Fruit fly (Drosophila melanogaster) whole organism, embryonic: ENCODE measurements around the gene CG43999.

Experiments used
- Atf-2 ChIP-seq: fragments of 200-800 bp; sonication (Bioruptor generic); optimal IDR thresholded peaks from 2 replicates; lab custom pipeline; 2016; ENCODE audit warnings: missing biosample characterization, missing genetic modification characterization
- Bdp1 ChIP-seq: fragments of 200-800 bp; sonication (Bioruptor generic); optimal IDR thresholded peaks from 3 replicates; lab custom pipeline; 2016; ENCODE audit warnings: missing biosample characterization, missing genetic modification characterization
- CG10267 ChIP-seq: fragments of 200-800 bp; sonication (Bioruptor generic); optimal IDR thresholded peaks from 2 replicates; lab custom pipeline; 2018; ENCODE audit warnings: missing biosample characterization, mild to moderate bottlenecking, missing genetic modification characterization, moderate library complexity
- CG10462 ChIP-seq: fragments of 200-800 bp; sonication (Bioruptor generic); optimal IDR thresholded peaks from 2 replicates; lab custom pipeline; 2016; ENCODE audit warnings: missing biosample characterization, missing genetic modification characterization
- CG1529 ChIP-seq: fragments of 200-800 bp; sonication (Bioruptor generic); optimal IDR thresholded peaks from 3 replicates; lab custom pipeline; 2018; ENCODE audit warnings: missing biosample characterization, missing genetic modification characterization
- CG15514 ChIP-seq: fragments of 200-800 bp; sonication (Bioruptor generic); optimal IDR thresholded peaks from 3 replicates; lab custom pipeline; 2017; ENCODE audit warnings: missing biosample characterization, missing genetic modification characterization, mild to moderate bottlenecking, moderate library complexity, missing genetic modification reagents
- CG1603 ChIP-seq: fragments of 200-800 bp; sonication (Bioruptor generic); optimal IDR thresholded peaks from 2 replicates; lab custom pipeline; 2019; ENCODE audit warnings: missing biosample characterization, mild to moderate bottlenecking, missing genetic modification characterization, moderate library complexity
- CG18476 ChIP-seq: fragments of 200-800 bp; sonication (Bioruptor generic); optimal IDR thresholded peaks from 2 replicates; lab custom pipeline; 2016; ENCODE audit warnings: missing biosample characterization, mild to moderate bottlenecking, missing genetic modification characterization
- CG31388 ChIP-seq: fragments of 200-800 bp; sonication (Bioruptor generic); optimal IDR thresholded peaks from 2 replicates; lab custom pipeline; 2016; ENCODE audit warnings: missing biosample characterization, missing genetic modification characterization
- CG31441 ChIP-seq: fragments of 200-800 bp; sonication (Bioruptor generic); IDR thresholded peaks from 2 replicates; pipeline ENCODE4 v1.3.6; 2022; ENCODE audit warnings: missing biosample characterization, missing genetic modification characterization
- CG3407 ChIP-seq: fragments of 200-800 bp; sonication (Bioruptor generic); optimal IDR thresholded peaks from 2 replicates; lab custom pipeline; 2018; ENCODE audit warnings: missing biosample characterization, mild to moderate bottlenecking, missing genetic modification characterization
- CG4360 ChIP-seq: fragments of 200-800 bp; sonication (Bioruptor generic); IDR thresholded peaks from 2 replicates; pipeline ENCODE4 v1.3.6; 2022; ENCODE audit warnings: missing biosample characterization, missing genetic modification characterization
- CG4617 ChIP-seq: fragments of 200-800 bp; sonication (Bioruptor generic); optimal IDR thresholded peaks from 3 replicates; lab custom pipeline; 2016; ENCODE audit warnings: missing biosample characterization, missing genetic modification characterization, borderline replicate concordance
- CG5953 ChIP-seq: fragments of 200-800 bp; sonication (Bioruptor generic); IDR thresholded peaks from 2 replicates; pipeline ENCODE4 v1.3.6; 2022; ENCODE audit warnings: missing biosample characterization, missing genetic modification characterization
- CG6854 ChIP-seq: fragments of 200-800 bp; sonication (Bioruptor generic); optimal IDR thresholded peaks from 3 replicates; lab custom pipeline; 2017; ENCODE audit warnings: missing biosample characterization, mild to moderate bottlenecking, missing genetic modification characterization
- CG8281 ChIP-seq: fragments of 200-800 bp; sonication (Bioruptor generic); optimal IDR thresholded peaks from 2 replicates; lab custom pipeline; 2018; ENCODE audit warnings: missing biosample characterization, mild to moderate bottlenecking, missing genetic modification characterization, moderate library complexity
- CG8944 ChIP-seq: fragments of 200-800 bp; sonication (Bioruptor generic); optimal IDR thresholded peaks from 3 replicates; lab custom pipeline; 2016; ENCODE audit warnings: missing biosample characterization, missing genetic modification characterization
- CoRest ChIP-seq: fragments of 200-800 bp; sonication (Bioruptor generic); optimal IDR thresholded peaks from 3 replicates; lab custom pipeline; 2018; ENCODE audit warnings: missing biosample characterization, mild to moderate bottlenecking, missing genetic modification characterization, moderate library complexity
- Dip3 ChIP-seq: fragments of 200-800 bp; sonication (Bioruptor generic); optimal IDR thresholded peaks from 3 replicates; lab custom pipeline; 2016; ENCODE audit warnings: missing biosample characterization, missing genetic modification characterization
- Dll ChIP-seq: fragments of 200-800 bp; sonication (Bioruptor generic); IDR thresholded peaks from 4 replicates; pipeline ENCODE4 v1.3.6; 2022; ENCODE audit warnings: missing biosample characterization, missing genetic modification characterization; ENCODE audit not compliant: partially characterized antibody
- E2f1 ChIP-seq: fragments of 200-800 bp; sonication (Bioruptor generic); IDR thresholded peaks from 2 replicates; pipeline ENCODE4 v1.3.6; 2022; ENCODE audit warnings: missing biosample characterization, missing genetic modification characterization
- Ets65A ChIP-seq: fragments of 200-800 bp; sonication (Bioruptor generic); peaks from one replicate; lab custom pipeline; 2016; ENCODE audit warnings: missing biosample characterization, missing genetic modification characterization
- Fer2 ChIP-seq: fragments of 200-800 bp; sonication (Bioruptor generic); optimal IDR thresholded peaks from 2 replicates; lab custom pipeline; 2018; ENCODE audit warnings: missing biosample characterization, mild to moderate bottlenecking, missing genetic modification characterization, moderate library complexity
- Hand ChIP-seq: fragments of 200-800 bp; sonication (Bioruptor generic); optimal IDR thresholded peaks from 2 replicates; lab custom pipeline; 2017; ENCODE audit warnings: mild to moderate bottlenecking, missing biosample characterization, missing genetic modification reagents, missing genetic modification characterization
- HmgZ ChIP-seq: fragments of 200-800 bp; sonication (Bioruptor generic); optimal IDR thresholded peaks from 2 replicates; lab custom pipeline; 2018; ENCODE audit warnings: missing biosample characterization, mild to moderate bottlenecking, missing genetic modification characterization
- Hr3 ChIP-seq: fragments of 200-800 bp; sonication (Bioruptor generic); optimal IDR thresholded peaks from 3 replicates; lab custom pipeline; 2016; ENCODE audit warnings: missing biosample characterization, missing genetic modification characterization
- Lpt ChIP-seq: fragments of >200 bp; optimal IDR thresholded peaks from 2 replicates; lab custom pipeline; 2018; ENCODE audit warnings: missing biosample characterization, missing genetic modification characterization
- Mad ChIP-seq: fragments of 200-800 bp; sonication (Bioruptor generic); optimal IDR thresholded peaks from 2 replicates; lab custom pipeline; 2016; ENCODE audit warnings: missing biosample characterization, missing genetic modification characterization
- Med ChIP-seq: fragments of 200-800 bp; sonication (Bioruptor generic); peaks from one replicate; lab custom pipeline; 2016; ENCODE audit warnings: missing biosample characterization, missing genetic modification characterization, mild to moderate bottlenecking, inconsistent platforms, moderate library complexity
- NC2β ChIP-seq: fragments of 200-800 bp; sonication (Bioruptor generic); optimal IDR thresholded peaks from 2 replicates; lab custom pipeline; 2016; ENCODE audit warnings: missing biosample characterization, missing genetic modification characterization
- Oaz ChIP-seq: fragments of 200-800 bp; sonication (Bioruptor generic); IDR thresholded peaks from 2 replicates; pipeline ENCODE4 v1.3.6; 2022; ENCODE audit warnings: missing biosample characterization, missing genetic modification characterization
- Oli ChIP-seq: fragments of 200-800 bp; sonication (Bioruptor generic); optimal IDR thresholded peaks from 2 replicates; lab custom pipeline; 2018; ENCODE audit warnings: missing biosample characterization, mild to moderate bottlenecking, missing genetic modification characterization, moderate library complexity
- Pdp1 ChIP-seq, 2 experiments: fragments of 200-800 bp; sonication (Bioruptor generic); optimal IDR thresholded peaks; 3 replicates each; lab custom pipeline; 2016; ENCODE audit warnings: missing biosample characterization in 2 of 2, missing genetic modification characterization in 2 of 2, mild to moderate bottlenecking in 1 of 2, moderate library complexity in 1 of 2
- Ravus ChIP-seq: fragments of 200-800 bp; sonication (Bioruptor generic); IDR thresholded peaks from 2 replicates; pipeline ENCODE4 v1.3.6; 2022; ENCODE audit warnings: missing biosample characterization, missing genetic modification characterization
- Usf ChIP-seq: fragments of 200-800 bp; sonication (Bioruptor generic); optimal IDR thresholded peaks from 2 replicates; lab custom pipeline; 2017; ENCODE audit warnings: missing genotype, missing biosample characterization, missing genetic modification characterization
- bowl ChIP-seq: fragments of 200-800 bp; sonication (Bioruptor generic); IDR thresholded peaks from 2 replicates; pipeline ENCODE4 v1.3.6; 2022; ENCODE audit warnings: missing biosample characterization, missing genetic modification characterization
- dimm ChIP-seq: fragments of 200-800 bp; sonication (Bioruptor generic); IDR thresholded peaks from 2 replicates; pipeline ENCODE4 v1.3.6; 2022; ENCODE audit warnings: missing biosample characterization, missing genetic modification characterization
- dmrt11E ChIP-seq: fragments of 200-800 bp; sonication (Bioruptor generic); optimal IDR thresholded peaks from 3 replicates; lab custom pipeline; 2018; ENCODE audit warnings: missing biosample characterization, mild to moderate bottlenecking, missing genetic modification characterization, moderate library complexity
- ems ChIP-seq: fragments of 200-800 bp; sonication (Bioruptor generic); optimal IDR thresholded peaks from 3 replicates; lab custom pipeline; 2016; ENCODE audit warnings: missing biosample characterization, missing genetic modification characterization
- eve ChIP-seq, 2 experiments: fragments of >200 bp; optimal IDR thresholded peaks; 2 replicates each; lab custom pipeline; 2017; ENCODE audit warnings: missing biosample characterization in 2 of 2, missing genetic modification characterization in 2 of 2
- gcm2 ChIP-seq: fragments of 200-800 bp; sonication (Bioruptor generic); optimal IDR thresholded peaks from 2 replicates; lab custom pipeline; 2016; ENCODE audit warnings: missing biosample characterization, missing genetic modification characterization
- grn ChIP-seq: fragments of 200-800 bp; sonication (Bioruptor generic); optimal IDR thresholded peaks from 3 replicates; lab custom pipeline; 2017; ENCODE audit warnings: missing biosample characterization, missing genetic modification characterization
- nmo ChIP-seq: fragments of 200-800 bp; sonication (Bioruptor generic); optimal IDR thresholded peaks from 2 replicates; lab custom pipeline; 2018; ENCODE audit warnings: missing biosample characterization, mild to moderate bottlenecking, missing genetic modification characterization, moderate library complexity
- pnt ChIP-seq: fragments of 200-800 bp; sonication (Bioruptor generic); optimal IDR thresholded peaks from 3 replicates; lab custom pipeline; 2016; ENCODE audit warnings: missing biosample characterization, missing genetic modification characterization
- prd ChIP-seq, 3 experiments: fragments of >200 bp in 2 of 3; fragments of 200-800 bp in 1 of 3; sonication (Bioruptor generic) in 1 of 3; optimal IDR thresholded peaks in 2 of 3; IDR thresholded peaks in 1 of 3; 2 replicates in 2 of 3; 3 replicates in 1 of 3; pipeline versions ENCODE4 v1.3.6 to Lab custom; 2017 to 2022; ENCODE audit warnings: missing biosample characterization in 1 of 3, missing genetic modification characterization in 1 of 3
- schlank ChIP-seq: fragments of 200-800 bp; sonication (Bioruptor generic); optimal IDR thresholded peaks from 2 replicates; lab custom pipeline; 2018; ENCODE audit warnings: missing biosample characterization, mild to moderate bottlenecking, missing genetic modification characterization
- slou ChIP-seq: fragments of 200-800 bp; sonication (Bioruptor generic); optimal IDR thresholded peaks from 3 replicates; lab custom pipeline; 2016; ENCODE audit warnings: missing biosample characterization, missing genetic modification characterization
- stc ChIP-seq: fragments of 200-800 bp; sonication (Bioruptor generic); IDR thresholded peaks from 2 replicates; pipeline ENCODE4 v1.3.6; 2022; ENCODE audit warnings: missing biosample characterization, missing genetic modification characterization
- usp ChIP-seq: fragments of >200 bp; optimal IDR thresholded peaks from 2 replicates; lab custom pipeline; 2017; ENCODE audit warnings: missing biosample characterization, missing genetic modification characterization

CG43999 gene

dm6 chr3R:23943843-23944356 lies 15.1 kb upstream of the CG43999 start:
- TF ChIP-seq HmgZ (no peak), Oli (tag; lab: Kevin White, UChicago) (no peak), Med (peak; percentile 50), Ets65A (GFP tag; lab: Kevin White, UChicago) (peak; percentile 92), Lpt (no peak), CG5953 (GFP tag; lab: Robert Waterston, UW) (0 out of 2 replicates have a peak, but pooled peaks have one; percentile 37), eve (GFP tag; optimal IDR thresholded peaks at IDR 0.05; lab: Kevin White, UChicago) (peak in 1 of 2 experiments; percentile 5), CG6854 (GFP tag; lab: Kevin White, UChicago) (peak; percentile 29), Oaz (GFP tag; lab: Robert Waterston, UW) (0 out of 2 replicates have a peak, but pooled peaks have one; percentile 9), pnt (peak; percentile 25), Dll (GFP tag; lab: Robert Waterston, UW) (no peak)

- TF ChIP-seq CG18476 (GFP tag; lab: Kevin White, UChicago), result no peak
- TF ChIP-seq CG8281 (tag; lab: Kevin White, UChicago), result no peak
- no peak for TF ChIP-seq CG10462 (GFP tag; lab: Kevin White, UChicago)
- TF ChIP-seq grn (GFP tag; lab: Kevin White, UChicago), result peak; percentile 58
- no peak for TF ChIP-seq Ravus (GFP tag; lab: Robert Waterston, UW)
- no peak for TF ChIP-seq gcm2 (GFP tag; lab: Kevin White, UChicago)
- TF ChIP-seq slou (GFP tag; lab: Kevin White, UChicago), result no peak
- no peak for TF ChIP-seq E2f1 (GFP tag; lab: Robert Waterston, UW)
- TF ChIP-seq CG1603 (tag; lab: Kevin White, UChicago), result no peak
- no peak for TF ChIP-seq dmrt11E (tag; lab: Kevin White, UChicago)
- no peak for TF ChIP-seq Atf-2 (GFP tag; lab: Kevin White, UChicago)
- no peak for TF ChIP-seq CG8944 (GFP tag; lab: Kevin White, UChicago)
- no peak for TF ChIP-seq CG31388
- no peak for TF ChIP-seq Ets65A (GFP tag; lab: Kevin White, UChicago)
- TF ChIP-seq schlank (tag; lab: Kevin White, UChicago), result no peak
- no peak for TF ChIP-seq Oaz (GFP tag; lab: Robert Waterston, UW)
- TF ChIP-seq Fer2, result no peak
- TF ChIP-seq usp (GFP tag; lab: Kevin White, UChicago), result no peak
- TF ChIP-seq Usf, result no peak
- no peak for TF ChIP-seq CG10267 (tag; lab: Kevin White, UChicago)
- TF ChIP-seq CoRest (tag; lab: Kevin White, UChicago), result no peak
- no peak for TF ChIP-seq bowl (GFP tag; lab: Robert Waterston, UW)
- TF ChIP-seq Bdp1 (GFP tag; lab: Kevin White, UChicago), result no peak
- TF ChIP-seq Mad (GFP tag; lab: Kevin White, UChicago), result no peak
- TF ChIP-seq CG6854 (GFP tag; lab: Kevin White, UChicago), result peak; percentile 53
- TF ChIP-seq Dip3 (GFP tag; lab: Kevin White, UChicago), result peak; percentile 5
- TF ChIP-seq NC2β (GFP tag; lab: Kevin White, UChicago), result no peak
- no peak for TF ChIP-seq CG4360 (GFP tag; lab: Robert Waterston, UW)
- TF ChIP-seq CG1529 (GFP tag; lab: Kevin White, UChicago), result no peak
- TF ChIP-seq stc (GFP tag; lab: Robert Waterston, UW), result no peak
- TF ChIP-seq CG4617 (GFP tag; lab: Kevin White, UChicago), result no peak
- TF ChIP-seq Pdp1 (GFP tag; optimal IDR thresholded peaks at IDR 0.05; lab: Kevin White, UChicago), result peak in 1 of 2 experiments; percentile 23
- TF ChIP-seq ems (GFP tag; lab: Kevin White, UChicago), result peak; percentile 28
- TF ChIP-seq Hand, result peak; percentile 65
- TF ChIP-seq CG3407 (GFP tag; lab: Kevin White, UChicago), result no peak
- TF ChIP-seq Hr3 (GFP tag; lab: Kevin White, UChicago), result no peak
- TF ChIP-seq prd (optimal IDR thresholded peaks at IDR 0.05; lab: Kevin White, UChicago), result no peak
- no peak for TF ChIP-seq prd (GFP tag; IDR thresholded peaks at IDR 0.05; lab: Robert Waterston, UW)
- no peak for TF ChIP-seq nmo (GFP tag; lab: Kevin White, UChicago)
- TF ChIP-seq CG31441, result no peak
- no peak for TF ChIP-seq dimm (GFP tag; lab: Robert Waterston, UW)
- TF ChIP-seq CG15514 (GFP tag; lab: Kevin White, UChicago), result peak; percentile 49
These were observed 14.2 kb upstream of the CG43999 start, which contains the start of gene Gdh for dm6 chr3R:23942965-23943413. TSS of gene Gdh (minus strand) at chr3R:23943101.
